Fruit fly (Drosophila melanogaster) whole organism, embryonic: Measurements from ENCODE around the gene cue.
A peak's percentile ranks its signal among the peaks of the same experiment; 100 is the strongest.

ENCODE experiments used
- B-H2 ChIP-seq: fragments of 200-800 bp; sonication (Bioruptor generic); optimal IDR thresholded peaks from 2 replicates; lab custom pipeline; 2018; ENCODE audit warnings: missing biosample characterization, mild to moderate bottlenecking, missing genetic modification characterization
- CG10147 ChIP-seq: fragments of 200-800 bp; sonication (Bioruptor generic); optimal IDR thresholded peaks from 2 replicates; lab custom pipeline; 2019; ENCODE audit warnings: missing biosample characterization, mild to moderate bottlenecking, missing genetic modification characterization, moderate library complexity
- CG10543 ChIP-seq: fragments of 200-800 bp; sonication (Bioruptor generic); optimal IDR thresholded peaks from 3 replicates; lab custom pipeline; 2017; ENCODE audit warnings: missing biosample characterization, mild to moderate bottlenecking, missing genetic modification characterization, moderate library complexity
- CG11093 ChIP-seq: fragments of 200-800 bp; sonication (Bioruptor generic); IDR thresholded peaks from 3 replicates; pipeline ENCODE4 v1.3.6; 2022; ENCODE audit warnings: missing biosample characterization, missing genetic modification characterization
- CG11723 ChIP-seq: fragments of 200-800 bp; sonication (Bioruptor generic); optimal IDR thresholded peaks from 2 replicates; lab custom pipeline; 2017; ENCODE audit warnings: missing biosample characterization, mild to moderate bottlenecking, missing genetic modification characterization
- CG15011 ChIP-seq: fragments of 200-800 bp; sonication (Bioruptor generic); optimal IDR thresholded peaks from 3 replicates; lab custom pipeline; 2018; ENCODE audit warnings: missing biosample characterization, mild to moderate bottlenecking, missing genetic modification characterization
- CG18619 ChIP-seq: fragments of 200-800 bp; sonication (Bioruptor generic); optimal IDR thresholded peaks from 3 replicates; lab custom pipeline; 2017; ENCODE audit warnings: missing biosample characterization, mild to moderate bottlenecking, missing genetic modification characterization
- CG2889 ChIP-seq: fragments of 200-800 bp; sonication (Bioruptor generic); IDR thresholded peaks from 3 replicates; pipeline ENCODE4 v1.3.6; 2022; ENCODE audit warnings: missing biosample characterization, missing genetic modification characterization
- CG33213 ChIP-seq: fragments of 200-800 bp; sonication (Bioruptor generic); optimal IDR thresholded peaks from 3 replicates; lab custom pipeline; 2016; ENCODE audit warnings: missing biosample characterization, missing genetic modification characterization
- CG34422 ChIP-seq: fragments of 200-800 bp; sonication (Bioruptor generic); IDR thresholded peaks from 3 replicates; pipeline ENCODE4 v1.3.6; 2022; ENCODE audit warnings: missing biosample characterization, missing genetic modification characterization
- CG3995 ChIP-seq: fragments of 200-800 bp; sonication (Bioruptor generic); optimal IDR thresholded peaks from 3 replicates; lab custom pipeline; 2016; ENCODE audit warnings: missing biosample characterization, missing genetic modification characterization
- CG4360 ChIP-seq: fragments of 200-800 bp; sonication (Bioruptor generic); IDR thresholded peaks from 2 replicates; pipeline ENCODE4 v1.3.6; 2022; ENCODE audit warnings: missing biosample characterization, missing genetic modification characterization
- CG7963 ChIP-seq: fragments of 200-800 bp; sonication (Bioruptor generic); IDR thresholded peaks from 3 replicates; pipeline ENCODE4 v1.3.6; 2022; ENCODE audit warnings: missing biosample characterization, missing genetic modification characterization; ENCODE audit not compliant: partially characterized antibody
- CG8281 ChIP-seq: fragments of 200-800 bp; sonication (Bioruptor generic); optimal IDR thresholded peaks from 2 replicates; lab custom pipeline; 2018; ENCODE audit warnings: missing biosample characterization, mild to moderate bottlenecking, missing genetic modification characterization, moderate library complexity
- CG8765 ChIP-seq: fragments of 200-800 bp; sonication (Bioruptor generic); IDR thresholded peaks from 2 replicates; pipeline ENCODE4 v1.3.6; 2022; ENCODE audit warnings: missing biosample characterization, missing genetic modification characterization
- CG9727 ChIP-seq: fragments of 200-800 bp; sonication (Bioruptor generic); optimal IDR thresholded peaks from 3 replicates; lab custom pipeline; 2017; ENCODE audit warnings: missing biosample characterization, mild to moderate bottlenecking, missing genetic modification characterization
- CG9932 ChIP-seq: fragments of 200-800 bp; sonication (Bioruptor generic); IDR thresholded peaks from 2 replicates; pipeline ENCODE4 v1.3.6; 2022; ENCODE audit warnings: missing biosample characterization, missing genetic modification characterization
- Deaf1 ChIP-seq: fragments of 200-800 bp; optimal IDR thresholded peaks from 3 replicates; lab custom pipeline; 2019; ENCODE audit warnings: missing biosample characterization, mild to moderate bottlenecking, missing genetic modification characterization, moderate library complexity
- Dp ChIP-seq: fragments of 200-800 bp; sonication (Bioruptor generic); optimal IDR thresholded peaks from 2 replicates; lab custom pipeline; 2018; ENCODE audit warnings: missing biosample characterization, mild to moderate bottlenecking, missing genetic modification characterization, moderate library complexity
- Ets97D ChIP-seq: fragments of 200-800 bp; sonication (Bioruptor generic); optimal IDR thresholded peaks from 3 replicates; lab custom pipeline; 2016; ENCODE audit warnings: missing biosample characterization, missing genetic modification characterization
- Fer3 ChIP-seq: fragments of 200-800 bp; sonication (Bioruptor generic); optimal IDR thresholded peaks from 2 replicates; lab custom pipeline; 2018; ENCODE audit warnings: missing biosample characterization, mild to moderate bottlenecking, missing genetic modification characterization, moderate library complexity
- Med ChIP-seq: fragments of 200-800 bp; sonication (Bioruptor generic); peaks from one replicate; lab custom pipeline; 2016; ENCODE audit warnings: missing biosample characterization, missing genetic modification characterization, mild to moderate bottlenecking, inconsistent platforms, moderate library complexity
- Mes4 ChIP-seq: fragments of 200-800 bp; sonication (Bioruptor generic); optimal IDR thresholded peaks from 2 replicates; lab custom pipeline; 2016; ENCODE audit warnings: missing biosample characterization, missing genetic modification characterization
- Neu2 ChIP-seq: fragments of 200-800 bp; sonication (Bioruptor generic); optimal IDR thresholded peaks from 3 replicates; lab custom pipeline; 2016; ENCODE audit warnings: missing biosample characterization, missing genetic modification characterization, borderline replicate concordance
- Nf-YC ChIP-seq: fragments of 200-800 bp; optimal IDR thresholded peaks from 3 replicates; lab custom pipeline; 2019; ENCODE audit warnings: missing biosample characterization, mild to moderate bottlenecking, missing genetic modification characterization, moderate library complexity
- Pdp1 ChIP-seq, 2 experiments: fragments of 200-800 bp; sonication (Bioruptor generic); optimal IDR thresholded peaks; 3 replicates each; lab custom pipeline; 2016; ENCODE audit warnings: missing biosample characterization in 2 of 2, missing genetic modification characterization in 2 of 2, mild to moderate bottlenecking in 1 of 2, moderate library complexity in 1 of 2
- Ptx1 ChIP-seq: fragments of 200-800 bp; sonication (Bioruptor generic); IDR thresholded peaks from 2 replicates; pipeline ENCODE4 v1.3.6; 2022; ENCODE audit warnings: missing biosample characterization, missing genetic modification characterization
- Rfx ChIP-seq: fragments of 200-800 bp; sonication (Bioruptor generic); IDR thresholded peaks from 2 replicates; pipeline ENCODE4 v1.3.6; 2022; ENCODE audit warnings: missing biosample characterization, missing genetic modification characterization
- Sox102F ChIP-seq: fragments of 200-800 bp; sonication (Bioruptor generic); optimal IDR thresholded peaks from 2 replicates; lab custom pipeline; 2018; ENCODE audit warnings: missing biosample characterization, mild to moderate bottlenecking, missing genetic modification characterization, moderate library complexity
- Xbp1 ChIP-seq: fragments of 200-800 bp; sonication (Bioruptor generic); optimal IDR thresholded peaks from 3 replicates; lab custom pipeline; 2016; ENCODE audit warnings: missing biosample characterization, mild to moderate bottlenecking, missing genetic modification characterization
- YL-1 ChIP-seq: fragments of 200-800 bp; sonication (Bioruptor generic); optimal IDR thresholded peaks from 3 replicates; lab custom pipeline; 2017; ENCODE audit warnings: missing biosample characterization, mild to moderate bottlenecking, missing genetic modification characterization
- bigmax ChIP-seq: fragments of 200-800 bp; sonication (Bioruptor generic); optimal IDR thresholded peaks from 2 replicates; lab custom pipeline; 2018; ENCODE audit warnings: missing biosample characterization, mild to moderate bottlenecking, missing genetic modification characterization
- btn ChIP-seq: fragments of 200-800 bp; sonication (Bioruptor generic); optimal IDR thresholded peaks from 2 replicates; lab custom pipeline; 2016; ENCODE audit warnings: missing biosample characterization, missing genetic modification characterization
- chif ChIP-seq, 2 experiments: fragments of 200-800 bp; sonication (Bioruptor generic); optimal IDR thresholded peaks; 3 replicates each; lab custom pipeline; 2016; ENCODE audit warnings: missing biosample characterization in 2 of 2, missing genetic modification characterization in 2 of 2
- jing ChIP-seq: fragments of 200-800 bp; sonication (Bioruptor generic); optimal IDR thresholded peaks from 2 replicates; lab custom pipeline; 2018; ENCODE audit warnings: missing biosample characterization, mild to moderate bottlenecking, missing genetic modification characterization
- lilli ChIP-seq: fragments of 200-800 bp; sonication (Bioruptor generic); optimal IDR thresholded peaks from 3 replicates; lab custom pipeline; 2016; ENCODE audit warnings: missing biosample characterization, missing genetic modification characterization
- lov ChIP-seq, 2 experiments: fragments of 200-800 bp in 1 of 2; fragments of >200 bp in 1 of 2; sonication (Bioruptor generic) in 1 of 2; IDR thresholded peaks in 1 of 2; optimal IDR thresholded peaks in 1 of 2; 2 replicates in 1 of 2; 3 replicates in 1 of 2; pipeline versions ENCODE4 v1.3.6 to Lab custom; 2017 to 2022; ENCODE audit warnings: missing biosample characterization in 1 of 2, missing genetic modification characterization in 1 of 2
- mam ChIP-seq: fragments of 200-800 bp; sonication (Bioruptor generic); optimal IDR thresholded peaks from 3 replicates; lab custom pipeline; 2016; ENCODE audit warnings: missing biosample characterization, missing genetic modification characterization
- mirr ChIP-seq: fragments of 200-800 bp; sonication (Bioruptor generic); optimal IDR thresholded peaks from 3 replicates; lab custom pipeline; 2018; ENCODE audit warnings: missing biosample characterization, mild to moderate bottlenecking, missing genetic modification characterization
- nom ChIP-seq: fragments of 200-800 bp; sonication (Bioruptor generic); optimal IDR thresholded peaks from 2 replicates; lab custom pipeline; 2017; ENCODE audit warnings: missing biosample characterization, missing genetic modification characterization, mild to moderate bottlenecking, moderate library complexity, missing genetic modification reagents
- pros ChIP-seq: fragments of 200-800 bp; sonication (Bioruptor generic); optimal IDR thresholded peaks from 3 replicates; lab custom pipeline; 2019; ENCODE audit warnings: missing biosample characterization, mild to moderate bottlenecking, missing genetic modification characterization, moderate library complexity
- salm ChIP-seq: fragments of 200-800 bp; sonication (Bioruptor generic); optimal IDR thresholded peaks from 2 replicates; lab custom pipeline; 2018; ENCODE audit warnings: missing biosample characterization, mild to moderate bottlenecking, missing genetic modification characterization
- sens ChIP-seq: fragments of 200-800 bp; sonication (Bioruptor generic); peaks from one replicate; lab custom pipeline; 2016; ENCODE audit warnings: missing biosample characterization, missing genetic modification characterization
- sens-2 ChIP-seq: fragments of 200-800 bp; sonication (Bioruptor generic); IDR thresholded peaks from 2 replicates; pipeline ENCODE4 v1.3.6; 2022; ENCODE audit warnings: missing biosample characterization, missing genetic modification characterization
- sim ChIP-seq: fragments of 200-800 bp; sonication (Bioruptor generic); IDR thresholded peaks from 2 replicates; pipeline ENCODE4 v1.3.6; 2022; ENCODE audit warnings: missing biosample characterization, missing genetic modification characterization
- sisA ChIP-seq: fragments of 200-800 bp; sonication (Bioruptor generic); IDR thresholded peaks from 2 replicates; pipeline ENCODE4 v1.3.6; 2022; ENCODE audit warnings: missing biosample characterization, missing genetic modification characterization
- tap ChIP-seq: fragments of 200-800 bp; optimal IDR thresholded peaks from 3 replicates; lab custom pipeline; 2019; ENCODE audit warnings: missing biosample characterization, mild to moderate bottlenecking, missing genetic modification characterization, moderate library complexity
- trem ChIP-seq: fragments of 200-800 bp; optimal IDR thresholded peaks from 3 replicates; lab custom pipeline; 2019; ENCODE audit warnings: missing biosample characterization, mild to moderate bottlenecking, missing genetic modification characterization, moderate library complexity
- tup ChIP-seq: fragments of 200-800 bp; sonication (Bioruptor generic); optimal IDR thresholded peaks from 2 replicates; lab custom pipeline; 2016; ENCODE audit warnings: missing biosample characterization, mild to moderate bottlenecking, missing genetic modification characterization, moderate library complexity
- twi ChIP-seq: fragments of 200-800 bp; optimal IDR thresholded peaks from 2 replicates; lab custom pipeline; 2019; ENCODE audit warnings: missing biosample characterization, mild to moderate bottlenecking, missing genetic modification characterization, moderate library complexity
- unpg ChIP-seq: fragments of 200-800 bp; sonication (Bioruptor generic); optimal IDR thresholded peaks from 3 replicates; lab custom pipeline; 2018; ENCODE audit warnings: missing biosample characterization, mild to moderate bottlenecking, missing genetic modification characterization, moderate library complexity

Gene cue

dm6 chr3L:1464465-1464864 lies 52.6 kb downstream of the cue start (continued):
- no peak for TF ChIP-seq B-H2 (GFP tag; lab: Kevin White, UChicago)
- peak; percentile 56 for TF ChIP-seq Sox102F (GFP tag; lab: Kevin White, UChicago)
- no peak for TF ChIP-seq tup (GFP tag; lab: Kevin White, UChicago)
- peak; percentile 11 to 19 for TF ChIP-seq chif (GFP tag; optimal IDR thresholded peaks at IDR 0.05; lab: Kevin White, UChicago)
- TF ChIP-seq CG10543 (GFP tag; lab: Kevin White, UChicago), result no peak
- no peak for TF ChIP-seq btn (GFP tag; lab: Kevin White, UChicago)
- TF ChIP-seq Ptx1 (GFP tag; lab: Robert Waterston, UW), result peak; percentile 48
- no peak for TF ChIP-seq Ets97D (GFP tag; lab: Kevin White, UChicago)
- no peak for TF ChIP-seq Nf-YC (tag; lab: Kevin White, UChicago)
- no peak for TF ChIP-seq nom
- TF ChIP-seq Pdp1 (GFP tag; optimal IDR thresholded peaks at IDR 0.05; lab: Kevin White, UChicago), result no peak
- TF ChIP-seq Neu2, result no peak
- no peak for TF ChIP-seq CG11093 (GFP tag; lab: Robert Waterston, UW)
- no peak for TF ChIP-seq CG18619 (GFP tag; lab: Kevin White, UChicago)
- no peak for TF ChIP-seq twi
- TF ChIP-seq sens-2 (GFP tag; lab: Robert Waterston, UW), result peak; percentile 33; the same call in 1 of the 2 replicates
- TF ChIP-seq pros (GFP tag; lab: Kevin White, UChicago), result no peak
- TF ChIP-seq CG11723 (GFP tag; lab: Kevin White, UChicago), result peak; percentile 22
- no peak for TF ChIP-seq CG9932
- TF ChIP-seq trem (tag; lab: Kevin White, UChicago), result no peak
- 0 out of 3 replicates have a peak, but pooled peaks have one; percentile 41 for TF ChIP-seq CG34422 (GFP tag; lab: Robert Waterston, UW)
- peak; percentile 52 for TF ChIP-seq Xbp1 (GFP tag; lab: Kevin White, UChicago)
- TF ChIP-seq jing (GFP tag; lab: Kevin White, UChicago), result peak; percentile 32
- no peak for TF ChIP-seq Rfx (GFP tag; lab: Robert Waterston, UW)
- no peak for TF ChIP-seq lov (optimal IDR thresholded peaks at IDR 0.05; lab: Kevin White, UChicago)
- no peak for TF ChIP-seq lov (GFP tag; IDR thresholded peaks at IDR 0.05; lab: Robert Waterston, UW)
- TF ChIP-seq CG10147 (GFP tag; lab: Kevin White, UChicago), result no peak
- no peak for TF ChIP-seq Fer3 (tag; lab: Kevin White, UChicago)
- peak; percentile 20; the same call in 1 of the 2 replicates for TF ChIP-seq sisA (GFP tag; lab: Robert Waterston, UW)
- TF ChIP-seq CG15011 (GFP tag; lab: Kevin White, UChicago), result no peak
- 0 out of 3 replicates have a peak, but pooled peaks have one; percentile 34 for TF ChIP-seq CG2889 (GFP tag; lab: Robert Waterston, UW)
- TF ChIP-seq Deaf1, result no peak
- no peak for TF ChIP-seq Mes4 (GFP tag; lab: Kevin White, UChicago)
- TF ChIP-seq YL-1 (GFP tag; lab: Kevin White, UChicago), result no peak
- TF ChIP-seq CG33213 (GFP tag; lab: Kevin White, UChicago), result no peak
- TF ChIP-seq Med (GFP tag; lab: Kevin White, UChicago), result no peak
- TF ChIP-seq tap, result no peak
- TF ChIP-seq CG8281 (tag; lab: Kevin White, UChicago), result no peak
- no peak for TF ChIP-seq bigmax (GFP tag; lab: Kevin White, UChicago)
- peak; percentile 38 for TF ChIP-seq unpg (GFP tag; lab: Kevin White, UChicago)
- TF ChIP-seq CG4360, result 0 out of 2 replicates have a peak, but pooled peaks have one; percentile 29
- no peak for TF ChIP-seq Dp (GFP tag; lab: Kevin White, UChicago)
- no peak for TF ChIP-seq sim (GFP tag; lab: Robert Waterston, UW)
- no peak for TF ChIP-seq lilli
- TF ChIP-seq sens (GFP tag; lab: Kevin White, UChicago), result peak; percentile 86
- TF ChIP-seq mirr (GFP tag; lab: Kevin White, UChicago), result no peak
- no peak for TF ChIP-seq CG7963 (GFP tag; lab: Robert Waterston, UW)
- no peak for TF ChIP-seq CG3995
- no peak for TF ChIP-seq mam (GFP tag; lab: Kevin White, UChicago)
- TF ChIP-seq CG8765 (GFP tag; lab: Robert Waterston, UW), result peak; percentile 53
- peak; percentile 40 for TF ChIP-seq CG9727 (GFP tag; lab: Kevin White, UChicago)
- TF ChIP-seq salm (tag; lab: Kevin White, UChicago), result no peak
